Worm (Caenorhabditis elegans) whole organism, young adult: ENCODE results near the gene nemt-1.
A peak's percentile ranks its signal among the peaks of the same experiment; 100 is the strongest.

Source experiments
- B0261.1 ChIP-seq: sonication (generic microtip); optimal IDR thresholded peaks from 2 replicates; lab custom pipeline; 2016; ENCODE audit warnings: mild to moderate bottlenecking, missing genetic modification characterization, moderate library complexity, missing compliant biosample characterization
- B0336.3 ChIP-seq: fragments of 200-800 bp; sonication (Bioruptor generic); IDR thresholded peaks from 2 replicates; pipeline ENCODE4 v1.3.6; 2022; ENCODE audit warnings: missing genetic modification characterization, missing compliant biosample characterization
- C06A6.2 ChIP-seq: fragments of 200-800 bp; sonication (Bioruptor generic); conservative IDR thresholded peaks from 2 replicates; pipeline ENCODE4 v1.3.6; 2022; ENCODE audit warnings: missing genetic modification characterization, missing compliant biosample characterization
- F39B2.1 ChIP-seq: fragments of 200-800 bp; sonication (Bioruptor generic); IDR thresholded peaks from 2 replicates; pipeline ENCODE4 v1.3.6; 2022; ENCODE audit warnings: missing genetic modification reagents, missing genetic modification characterization, missing compliant biosample characterization
- F52B5.7 ChIP-seq: sonication (generic microtip); optimal IDR thresholded peaks from 2 replicates; lab custom pipeline; 2016; ENCODE audit warnings: mild to moderate bottlenecking, missing genetic modification characterization, missing compliant biosample characterization
- K11D2.4 ChIP-seq: fragments of 200-800 bp; sonication (Bioruptor generic); IDR thresholded peaks from 2 replicates; pipeline ENCODE4 v1.3.6; 2022; ENCODE audit warnings: missing genetic modification reagents, missing genetic modification characterization, missing compliant biosample characterization
- K12H6.12 ChIP-seq: fragments of 200-800 bp; sonication (Bioruptor generic); optimal IDR thresholded peaks from 2 replicates; lab custom pipeline; 2018; ENCODE audit warnings: mild to moderate bottlenecking, missing genetic modification characterization, missing compliant biosample characterization
- T26A5.8 ChIP-seq: sonication (generic microtip); optimal IDR thresholded peaks from 2 replicates; lab custom pipeline; 2016; ENCODE audit warnings: missing genetic modification characterization, missing compliant biosample characterization
- Y53G8AR.9 ChIP-seq: fragments of 200-800 bp; sonication (Bioruptor generic); conservative IDR thresholded peaks from 2 replicates; pipeline ENCODE4 v1.3.6; 2022; ENCODE audit warnings: missing genetic modification reagents, missing genetic modification characterization, missing compliant biosample characterization
- Y56A3A.18 ChIP-seq: fragments of 200-800 bp; sonication (Bioruptor generic); IDR thresholded peaks from 2 replicates; pipeline ENCODE4 v1.3.6; 2022; ENCODE audit warnings: missing genetic modification reagents, missing genetic modification characterization, missing compliant biosample characterization
- Y95B8A.8 ChIP-seq: fragments of 200-800 bp; sonication (Bioruptor generic); IDR thresholded peaks from 2 replicates; pipeline ENCODE4 v1.3.6; 2022; ENCODE audit warnings: missing genetic modification reagents, missing genetic modification characterization, missing compliant biosample characterization
- akir-1 ChIP-seq: fragments of 200-800 bp; sonication (Bioruptor generic); optimal IDR thresholded peaks from 2 replicates; lab custom pipeline; 2018; ENCODE audit warnings: mild to moderate bottlenecking, missing genetic modification characterization, moderate library complexity, missing compliant biosample characterization
- ama-1 ChIP-seq, 3 experiments: fragments of 150-350 bp in 1 of 3; sonication (generic microtip) in 2 of 3; optimal IDR thresholded peaks; 2 replicates each; lab custom pipeline; 2014 to 2018; ENCODE audit warnings: missing biosample characterization in 2 of 3, missing genetic modification characterization in 2 of 3, missing genetic modification reagents in 2 of 3
- aptf-3 ChIP-seq: fragments of 200-800 bp; sonication (Bioruptor generic); IDR thresholded peaks from 2 replicates; pipeline ENCODE4 v1.3.6; 2022; ENCODE audit warnings: missing genetic modification characterization, missing compliant biosample characterization
- attf-5 ChIP-seq: fragments of 200-800 bp; sonication (Bioruptor generic); optimal IDR thresholded peaks from 2 replicates; lab custom pipeline; 2018; ENCODE audit warnings: mild to moderate bottlenecking, missing genetic modification characterization, missing compliant biosample characterization
- bed-1 ChIP-seq: fragments of 200-800 bp; sonication (Bioruptor generic); IDR thresholded peaks from 2 replicates; pipeline ENCODE4 v1.3.6; 2022; ENCODE audit warnings: missing genetic modification reagents, missing genetic modification characterization, missing compliant biosample characterization
- cebp-1 ChIP-seq, 2 experiments: fragments of 200-800 bp in 1 of 2; sonication (Bioruptor generic) in 1 of 2; sonication (generic microtip) in 1 of 2; IDR thresholded peaks in 1 of 2; optimal IDR thresholded peaks in 1 of 2; 2 replicates each; pipeline versions ENCODE4 v1.3.6 to Lab custom; 2017 to 2022; ENCODE audit warnings: missing compliant biosample characterization in 2 of 2, missing genetic modification characterization in 2 of 2, mild to moderate bottlenecking in 1 of 2, missing genetic modification reagents in 1 of 2, moderate library complexity in 1 of 2
- ceh-91 ChIP-seq: fragments of 200-800 bp; sonication (Bioruptor generic); IDR thresholded peaks from 2 replicates; pipeline ENCODE4 v1.3.6; 2022; ENCODE audit warnings: missing genetic modification reagents, missing genetic modification characterization, missing compliant biosample characterization
- dpl-1 ChIP-seq: fragments of 150-350 bp; optimal IDR thresholded peaks from 2 replicates; lab custom pipeline; 2014; ENCODE audit warnings: missing biosample characterization, missing genetic modification reagents, missing genetic modification characterization
- efl-1 ChIP-seq: fragments of 150-350 bp; optimal IDR thresholded peaks from 2 replicates; lab custom pipeline; 2014; ENCODE audit warnings: missing biosample characterization, missing genetic modification reagents, missing genetic modification characterization
- gei-17 ChIP-seq: fragments of 200-800 bp; sonication (Bioruptor generic); optimal IDR thresholded peaks from 2 replicates; lab custom pipeline; 2018; ENCODE audit warnings: mild to moderate bottlenecking, missing genetic modification characterization, missing compliant biosample characterization
- him-1 ChIP-seq: sonication (generic microtip); optimal IDR thresholded peaks from 2 replicates; lab custom pipeline; 2016; ENCODE audit warnings: missing genotype, missing genetic modification reagents, missing genetic modification characterization, missing compliant biosample characterization
- hlh-26 ChIP-seq: fragments of 200-800 bp; sonication (Bioruptor generic); conservative IDR thresholded peaks from 2 replicates; pipeline ENCODE4 v1.3.6; 2022; ENCODE audit warnings: missing genetic modification reagents, missing genetic modification characterization, missing compliant biosample characterization
- lin-26 ChIP-seq: fragments of 200-800 bp; sonication (Bioruptor generic); IDR thresholded peaks from 2 replicates; pipeline ENCODE4 v1.3.6; 2022; ENCODE audit warnings: missing genetic modification reagents, missing genetic modification characterization, missing compliant biosample characterization
- lin-35 ChIP-seq, 3 experiments: fragments of 150-350 bp in 2 of 3; sonication (generic microtip) in 1 of 3; optimal IDR thresholded peaks; 2 replicates each; lab custom pipeline; 2014 to 2018; ENCODE audit warnings: missing biosample characterization in 3 of 3, missing genetic modification characterization in 3 of 3, missing genetic modification reagents in 3 of 3
- lin-54 ChIP-seq: fragments of 200-800 bp; sonication (Bioruptor generic); optimal IDR thresholded peaks from 2 replicates; lab custom pipeline; 2018; ENCODE audit warnings: mild to moderate bottlenecking, missing genetic modification characterization, missing compliant biosample characterization
- madf-3 ChIP-seq: fragments of 200-800 bp; sonication (Bioruptor generic); IDR thresholded peaks from 2 replicates; pipeline ENCODE4 v1.3.6; 2022; ENCODE audit warnings: missing genetic modification reagents, missing genetic modification characterization, missing compliant biosample characterization
- madf-6 ChIP-seq: fragments of 200-800 bp; sonication (Bioruptor generic); IDR thresholded peaks from 2 replicates; pipeline ENCODE4 v1.3.6; 2022; ENCODE audit warnings: missing genetic modification reagents, missing genetic modification characterization, missing compliant biosample characterization
- mcd-1 ChIP-seq: fragments of 200-800 bp; sonication (Bioruptor generic); IDR thresholded peaks from 2 replicates; pipeline ENCODE4 v1.3.6; 2022; ENCODE audit warnings: missing genetic modification reagents, missing genetic modification characterization, missing compliant biosample characterization
- nhr-179 ChIP-seq: sonication (generic microtip); optimal IDR thresholded peaks from 2 replicates; lab custom pipeline; 2016; ENCODE audit warnings: mild to moderate bottlenecking, missing genetic modification characterization, missing compliant biosample characterization
- repo-1 ChIP-seq: sonication (generic microtip); optimal IDR thresholded peaks from 2 replicates; lab custom pipeline; 2017; ENCODE audit warnings: mild to moderate bottlenecking, missing genetic modification characterization, missing compliant biosample characterization
- sdz-38 ChIP-seq: sonication (generic microtip); optimal IDR thresholded peaks from 2 replicates; lab custom pipeline; 2016; ENCODE audit warnings: missing genotype, missing genetic modification characterization, missing compliant biosample characterization
- snpc-3.4 ChIP-seq: sonication (generic microtip); optimal IDR thresholded peaks from 2 replicates; lab custom pipeline; 2017; ENCODE audit warnings: missing genetic modification characterization, mild to moderate bottlenecking, missing compliant biosample characterization, antibody characterized with exemption, moderate library complexity, missing genotype, missing genetic modification reagents
- snpc-4 ChIP-seq, 5 experiments: fragments of 150-350 bp in 1 of 5; sonication (generic microtip) in 4 of 5; optimal IDR thresholded peaks; 2 replicates each; lab custom pipeline; 2014 to 2018; ENCODE audit warnings: missing genetic modification characterization in 5 of 5, missing biosample characterization in 3 of 5, antibody characterized with exemption in 2 of 5, mild to moderate bottlenecking in 2 of 5, missing compliant biosample characterization in 2 of 5, missing genotype in 2 of 5, moderate library complexity in 2 of 5, missing genetic modification reagents in 1 of 5
- tbp1 ChIP-seq: fragments of 200-800 bp; sonication (Bioruptor generic); optimal IDR thresholded peaks from 2 replicates; lab custom pipeline; 2018; ENCODE audit warnings: mild to moderate bottlenecking, missing genetic modification characterization, missing compliant biosample characterization
- unc-130 ChIP-seq: sonication (generic microtip); optimal IDR thresholded peaks from 2 replicates; lab custom pipeline; 2016; ENCODE audit warnings: missing genetic modification reagents, missing genetic modification characterization, missing compliant biosample characterization
- ztf-18 ChIP-seq: sonication (generic microtip); optimal IDR thresholded peaks from 2 replicates; lab custom pipeline; 2016; ENCODE audit warnings: missing genotype, mild to moderate bottlenecking, missing genetic modification characterization, missing compliant biosample characterization
- ztf-26 ChIP-seq: sonication (generic microtip); optimal IDR thresholded peaks from 2 replicates; lab custom pipeline; 2017; ENCODE audit warnings: missing genetic modification characterization, missing compliant biosample characterization

nemt-1 gene

DNA sequence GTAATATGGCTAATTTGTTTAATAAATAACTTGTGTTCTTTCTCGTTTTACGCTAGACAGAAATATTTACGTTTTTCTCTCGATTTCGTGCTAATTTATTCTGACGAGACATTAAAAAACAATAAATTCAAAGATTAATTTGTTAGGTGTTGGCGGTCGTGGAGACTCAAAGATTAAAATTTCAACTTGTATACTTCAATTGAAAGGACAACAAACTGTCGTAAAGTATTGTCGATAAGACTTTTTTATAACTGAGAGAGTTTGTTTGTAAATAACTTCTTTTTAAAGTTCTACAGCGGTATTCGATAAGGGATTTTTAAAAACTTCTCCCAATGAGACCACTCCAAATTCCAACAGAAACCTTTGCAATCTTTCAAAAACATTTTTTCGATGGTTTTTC is 34.5 kb upstream of the nemt-1 start:
- TF ChIP-seq Y53G8AR.9 (no peak), madf-3 (GFP tag; lab: Robert Waterston, UW) (no peak), gei-17 (GFP tag; lab: Kevin White, UChicago) (no peak), hlh-26 (no peak), repo-1 (tag; lab: Kevin White, UChicago) (no peak), cebp-1 (GFP tag; IDR thresholded peaks at IDR 0.05; lab: Robert Waterston, UW) (no peak), cebp-1 (tag; optimal IDR thresholded peaks at IDR 0.05; lab: Kevin White, UChicago) (no peak), attf-5 (GFP tag; lab: Kevin White, UChicago) (no peak), aptf-3 (GFP tag; lab: Robert Waterston, UW) (no peak), efl-1 (GFP tag; lab: Kevin White, UChicago) (no peak), ztf-26 (tag; lab: Kevin White, UChicago) (no peak), T26A5.8 (tag; lab: Kevin White, UChicago) (no peak), ztf-18 (tag; lab: Kevin White, UChicago) (no peak), ceh-91 (GFP tag; lab: Robert Waterston, UW) (no peak), snpc-3.4 (no peak), bed-1 (no peak)

DNA sequence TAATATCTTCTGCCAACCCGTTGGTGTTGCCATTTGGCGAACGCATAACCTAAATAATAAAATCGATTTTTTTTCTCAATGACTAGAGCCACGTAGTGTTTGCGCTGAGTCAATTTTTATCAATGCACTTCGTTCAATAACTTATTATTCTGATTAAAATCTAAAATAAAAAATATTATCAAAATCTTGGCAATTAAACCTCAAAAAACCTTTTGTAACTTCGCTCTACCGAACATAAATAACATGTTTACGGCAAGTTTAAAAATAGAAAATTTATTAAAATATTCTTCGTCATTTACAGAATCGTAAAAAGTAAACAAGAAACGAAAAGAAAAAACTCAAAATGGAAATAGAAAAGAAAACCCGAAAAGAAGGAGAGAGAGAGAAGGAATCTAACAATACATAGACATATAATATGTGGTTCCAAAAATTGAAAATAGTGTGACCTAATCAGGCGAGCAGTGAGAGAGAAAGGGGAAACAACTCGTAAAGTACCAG is 23.9 kb upstream of the nemt-1 start, which contains the start of gene pigc-1:
pigc-1 (minus strand) TSS at position 51 of the 498 bp plus-strand sequence.
- TF ChIP-seq dpl-1 (no peak), snpc-4 (GFP tag; optimal IDR thresholded peaks at IDR 0.05; lab: Kevin White, UChicago) (no peak), snpc-4 (tag; optimal IDR thresholded peaks at IDR 0.05; lab: Kevin White, UChicago) (peak in 1 of 4 experiments; percentile 30), madf-6 (GFP tag; lab: Robert Waterston, UW) (peak; percentile 24; the same call in 1 of the 2 replicates), Y56A3A.18 (GFP tag; lab: Robert Waterston, UW) (0 out of 2 replicates have a peak, but pooled peaks have one; percentile 27), B0336.3 (0 out of 2 replicates have a peak, but pooled peaks have one; percentile 10), cebp-1 (GFP tag; IDR thresholded peaks at IDR 0.05; lab: Robert Waterston, UW) (no peak), cebp-1 (tag; optimal IDR thresholded peaks at IDR 0.05; lab: Kevin White, UChicago) (no peak)

DNA sequence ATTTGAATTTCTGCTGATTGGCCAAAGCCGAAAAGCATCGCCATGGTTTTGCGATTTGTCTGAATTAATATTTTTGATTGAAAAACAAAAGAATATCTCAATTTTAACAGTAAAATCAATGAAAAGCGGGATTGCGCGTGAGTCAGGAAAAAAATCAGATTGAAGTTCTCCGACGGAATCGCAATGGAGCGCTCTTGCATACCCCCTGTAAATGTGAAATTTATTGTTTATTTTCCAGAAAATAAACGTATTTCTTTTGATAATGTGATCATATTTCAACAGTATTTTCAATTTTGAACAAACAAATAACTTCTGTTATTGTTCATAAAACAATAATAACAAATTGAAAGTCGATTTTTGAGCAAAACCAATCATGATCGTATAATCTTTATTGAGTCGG is 22.4 kb upstream of the nemt-1 start, which contains the start of gene vps-26:
vps-26 (minus strand) TSS at position 200 of the 400 bp plus-strand sequence.
- no peak for TF ChIP-seq F52B5.7 (tag; lab: Kevin White, UChicago)
- no peak for TF ChIP-seq nhr-179
- no peak for TF ChIP-seq ama-1 (optimal IDR thresholded peaks at IDR 0.05; lab: Kevin White, UChicago)
- TF ChIP-seq ama-1 (GFP tag; optimal IDR thresholded peaks at IDR 0.05; lab: Kevin White, UChicago): no peak
- no peak for TF ChIP-seq unc-130 (GFP tag; lab: Kevin White, UChicago)
- TF ChIP-seq aptf-3 (GFP tag; lab: Robert Waterston, UW): no peak
- TF ChIP-seq F39B2.1 (GFP tag; lab: Robert Waterston, UW): no peak
- TF ChIP-seq lin-26 (GFP tag; lab: Robert Waterston, UW): no peak
- TF ChIP-seq mcd-1 (GFP tag; lab: Robert Waterston, UW): peak; percentile 84
- no peak for TF ChIP-seq cebp-1 (GFP tag; IDR thresholded peaks at IDR 0.05; lab: Robert Waterston, UW)
- TF ChIP-seq cebp-1 (tag; optimal IDR thresholded peaks at IDR 0.05; lab: Kevin White, UChicago): peak; percentile 23
- no peak for TF ChIP-seq lin-35 (GFP tag; optimal IDR thresholded peaks at IDR 0.05; lab: Kevin White, UChicago)
- TF ChIP-seq B0261.1 (tag; lab: Kevin White, UChicago): no peak
- no peak for TF ChIP-seq K11D2.4 (GFP tag; lab: Robert Waterston, UW)
- no peak for TF ChIP-seq C06A6.2
- no peak for TF ChIP-seq snpc-4 (GFP tag; optimal IDR thresholded peaks at IDR 0.05; lab: Kevin White, UChicago)
- TF ChIP-seq snpc-4 (tag; optimal IDR thresholded peaks at IDR 0.05; lab: Kevin White, UChicago): peak in 1 of 4 experiments; percentile 6
- TF ChIP-seq Y95B8A.8: no peak
- no peak for TF ChIP-seq lin-54 (GFP tag; lab: Kevin White, UChicago)
- no peak for TF ChIP-seq tbp1 (GFP tag; lab: Kevin White, UChicago)
- TF ChIP-seq him-1: peak; percentile 22
- TF ChIP-seq efl-1 (GFP tag; lab: Kevin White, UChicago): peak; percentile 22
- no peak for TF ChIP-seq akir-1
- TF ChIP-seq sdz-38 (tag; lab: Kevin White, UChicago): no peak
- TF ChIP-seq K12H6.12 (tag; lab: Kevin White, UChicago): no peak
